Worm (Caenorhabditis elegans) whole organism, L1 larva: ENCODE measurements around the gene his-71.

Source experiments
- C16A3.4 ChIP-seq: fragments of 150-350 bp; optimal IDR thresholded peaks from 2 replicates; lab custom pipeline; 2014; ENCODE audit warnings: missing biosample characterization, missing genetic modification characterization
- lin-13 ChIP-seq: fragments of 150-350 bp; optimal IDR thresholded peaks from 2 replicates; lab custom pipeline; 2014; ENCODE audit warnings: missing biosample characterization, missing genetic modification reagents, missing genetic modification characterization
- mab-9 ChIP-seq: fragments of 200-800 bp; sonication (Bioruptor generic); IDR thresholded peaks from 2 replicates; pipeline ENCODE4 v1.3.6; 2022; ENCODE audit warnings: missing genetic modification reagents, missing genetic modification characterization, missing compliant biosample characterization
- mep-1 ChIP-seq: fragments of 150-350 bp; optimal IDR thresholded peaks from 2 replicates; lab custom pipeline; 2014; ENCODE audit warnings: missing biosample characterization, missing genetic modification characterization
- nhr-12 ChIP-seq: sonication (generic microtip); optimal IDR thresholded peaks from 2 replicates; lab custom pipeline; 2017; ENCODE audit warnings: missing biosample characterization, missing genetic modification characterization
- nhr-76 ChIP-seq: sonication (generic microtip); optimal IDR thresholded peaks from 2 replicates; lab custom pipeline; 2017; ENCODE audit warnings: missing biosample characterization, missing genetic modification characterization
- pqm-1 ChIP-seq: sonication (generic microtip); optimal IDR thresholded peaks from 3 replicates; lab custom pipeline; 2017; ENCODE audit warnings: missing biosample characterization, missing genetic modification characterization
- skn-1 ChIP-seq: fragments of 150-350 bp; optimal IDR thresholded peaks from 2 replicates; lab custom pipeline; 2014; ENCODE audit warnings: missing biosample characterization, missing genetic modification characterization
- sptf-1 ChIP-seq: fragments of 150-350 bp; optimal IDR thresholded peaks from 2 replicates; lab custom pipeline; 2014; ENCODE audit warnings: missing biosample characterization, missing genetic modification characterization
- unc-130 ChIP-seq: fragments of 150-350 bp; optimal IDR thresholded peaks from 2 replicates; lab custom pipeline; 2017; ENCODE audit warnings: missing biosample characterization, missing genetic modification characterization, inconsistent platforms
- unc-62 ChIP-seq: fragments of 150-350 bp; optimal IDR thresholded peaks from 2 replicates; lab custom pipeline; 2014; ENCODE audit warnings: missing biosample characterization, missing genetic modification reagents, missing genetic modification characterization

- no peak for TF ChIP-seq nhr-12 (tag; lab: Kevin White, UChicago)
- TF ChIP-seq lin-13 (GFP tag; lab: Kevin White, UChicago), result no peak
- TF ChIP-seq skn-1 (tag; lab: Kevin White, UChicago), result no peak
- no peak for TF ChIP-seq unc-130 (tag; lab: Kevin White, UChicago)
- no peak for TF ChIP-seq pqm-1
- no peak for TF ChIP-seq C16A3.4 (tag; lab: Kevin White, UChicago)
- no peak for TF ChIP-seq nhr-76 (tag; lab: Kevin White, UChicago)
- TF ChIP-seq unc-62 (GFP tag; lab: Kevin White, UChicago), result no peak
- TF ChIP-seq sptf-1 (tag; lab: Kevin White, UChicago), result no peak
- peak; percentile 34 for TF ChIP-seq mep-1 (tag; lab: Kevin White, UChicago)
- TF ChIP-seq mab-9, result no peak
Observed at ce11 chrX:7965449-7965848, 16.4 kb downstream of the his-71 start.
